Fruit fly (Drosophila melanogaster) Kc167 (cell line): ENCODE data around the gene Ythdf.

Source experiments
- insv ChIP-seq: fragments of >200 bp; optimal IDR thresholded peaks from 3 replicates; lab custom pipeline; 2018; ENCODE audit warnings: missing external identifiers
- psq ChIP-seq: fragments of >200 bp; optimal IDR thresholded peaks from 2 replicates; lab custom pipeline; 2017; ENCODE audit warnings: missing external identifiers

DNA sequence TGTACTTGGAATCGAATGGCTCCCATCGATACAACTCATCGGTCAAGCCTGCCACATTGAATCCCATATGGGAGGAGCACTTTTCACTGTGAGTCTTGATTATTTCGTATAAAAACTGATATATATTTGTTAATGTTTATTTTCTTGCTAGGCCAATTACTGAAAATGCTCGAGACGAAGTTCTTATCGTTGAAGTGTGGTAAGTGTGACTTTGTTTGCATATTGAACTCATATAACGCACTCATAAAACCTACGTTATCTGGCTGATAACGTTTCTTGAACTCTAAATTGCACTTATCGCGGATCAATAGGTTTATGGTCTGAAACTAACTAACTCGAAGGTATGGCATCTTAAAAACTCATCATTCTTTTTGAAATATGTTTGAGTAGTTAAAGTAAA is 21.4 kb upstream of the Ythdf start:
- TF ChIP-seq psq (no peak), insv (lab: Kevin White, UChicago) (no peak)
